Worm (Caenorhabditis elegans) whole organism, late embryonic: ENCODE data around the gene sri-34.
A peak's percentile ranks its signal among the peaks of the same experiment; 100 is the strongest.
"Not testable (repeated sequence)": the region's sequence is repeated elsewhere in the genome, so short reads cannot be mapped to it uniquely, and the experiment has no call there.

Experiments
- C08G9.2 ChIP-seq: sonication (generic microtip); optimal IDR thresholded peaks from 2 replicates; lab custom pipeline; 2016; ENCODE audit warnings: mild to moderate bottlenecking, missing genetic modification characterization, moderate library complexity, missing compliant biosample characterization
- K02D7.2 ChIP-seq: sonication (generic microtip); optimal IDR thresholded peaks from 2 replicates; lab custom pipeline; 2017; ENCODE audit warnings: mild to moderate bottlenecking, missing genetic modification characterization, missing compliant biosample characterization
- K09A11.1 ChIP-seq: sonication (generic microtip); optimal IDR thresholded peaks from 2 replicates; lab custom pipeline; 2017; ENCODE audit warnings: antibody characterized with exemption, mild to moderate bottlenecking, missing genetic modification characterization, missing compliant biosample characterization; ENCODE audit not compliant: insufficient read depth
- ahr-1 ChIP-seq: sonication (generic microtip); optimal IDR thresholded peaks from 2 replicates; lab custom pipeline; 2016; ENCODE audit warnings: missing genetic modification characterization, missing compliant biosample characterization
- ama-1 ChIP-seq: fragments of 150-350 bp; optimal IDR thresholded peaks from 2 replicates; lab custom pipeline; 2014
- ceh-14 ChIP-seq: sonication (generic microtip); optimal IDR thresholded peaks from 2 replicates; lab custom pipeline; 2016; ENCODE audit warnings: missing genotype, missing genetic modification characterization, missing compliant biosample characterization
- ceh-18 ChIP-seq: sonication (generic microtip); optimal IDR thresholded peaks from 2 replicates; lab custom pipeline; 2016; ENCODE audit warnings: missing genetic modification characterization, missing compliant biosample characterization
- ceh-19 ChIP-seq: fragments of 200-800 bp; sonication (Bioruptor generic); optimal IDR thresholded peaks from 2 replicates; lab custom pipeline; 2018; ENCODE audit warnings: mild to moderate bottlenecking, missing genetic modification characterization, missing compliant biosample characterization
- ceh-2 ChIP-seq: sonication (generic microtip); optimal IDR thresholded peaks from 2 replicates; lab custom pipeline; 2016; ENCODE audit warnings: missing genotype, missing genetic modification characterization, missing compliant biosample characterization
- ceh-24 ChIP-seq: sonication (generic microtip); optimal IDR thresholded peaks from 2 replicates; lab custom pipeline; 2016; ENCODE audit warnings: mild to moderate bottlenecking, missing genetic modification characterization, missing compliant biosample characterization
- ceh-48 ChIP-seq: sonication (generic microtip); optimal IDR thresholded peaks from 2 replicates; lab custom pipeline; 2016; ENCODE audit warnings: missing genetic modification characterization, inconsistent platforms, missing compliant biosample characterization
- ceh-9 ChIP-seq: sonication (generic microtip); optimal IDR thresholded peaks from 2 replicates; lab custom pipeline; 2016; ENCODE audit warnings: mild to moderate bottlenecking, missing genetic modification characterization, inconsistent platforms, missing compliant biosample characterization
- che-1 ChIP-seq: sonication (generic microtip); optimal IDR thresholded peaks from 2 replicates; lab custom pipeline; 2016; ENCODE audit warnings: mild to moderate bottlenecking, missing genetic modification characterization, missing compliant biosample characterization
- dve-1 ChIP-seq: sonication (generic microtip); optimal IDR thresholded peaks from 2 replicates; lab custom pipeline; 2017; ENCODE audit warnings: antibody characterized with exemption, mild to moderate bottlenecking, missing genetic modification characterization, missing compliant biosample characterization
- elt-2 ChIP-seq: sonication (generic microtip); optimal IDR thresholded peaks from 2 replicates; lab custom pipeline; 2016; ENCODE audit warnings: missing genetic modification reagents, missing genetic modification characterization, missing compliant biosample characterization
- elt-4 ChIP-seq: sonication (generic microtip); optimal IDR thresholded peaks from 2 replicates; lab custom pipeline; 2016; ENCODE audit warnings: missing genetic modification characterization, missing compliant biosample characterization
- eyg-1 ChIP-seq: sonication (generic microtip); optimal IDR thresholded peaks from 2 replicates; lab custom pipeline; 2016; ENCODE audit warnings: missing genotype, missing genetic modification characterization, missing compliant biosample characterization
- fkh-10 ChIP-seq: fragments of 150-350 bp; optimal IDR thresholded peaks from 2 replicates; lab custom pipeline; 2014; ENCODE audit warnings: missing biosample characterization, missing genetic modification reagents, missing genetic modification characterization
- fkh-6 ChIP-seq: sonication (generic microtip); optimal IDR thresholded peaks from 2 replicates; lab custom pipeline; 2016; ENCODE audit warnings: missing genetic modification characterization, missing compliant biosample characterization
- hlh-13 ChIP-seq: fragments of 200-800 bp; sonication (Bioruptor generic); optimal IDR thresholded peaks from 2 replicates; lab custom pipeline; 2018; ENCODE audit warnings: mild to moderate bottlenecking, missing genetic modification characterization, missing compliant biosample characterization
- hlh-30 ChIP-seq: sonication (generic microtip); optimal IDR thresholded peaks from 2 replicates; lab custom pipeline; 2017; ENCODE audit warnings: antibody characterized with exemption, missing genetic modification characterization, missing compliant biosample characterization; ENCODE audit not compliant: insufficient read depth
- hlh-8 ChIP-seq: sonication (generic microtip); optimal IDR thresholded peaks from 2 replicates; lab custom pipeline; 2016; ENCODE audit warnings: missing genotype, missing genetic modification characterization, missing compliant biosample characterization
- nfya-1 ChIP-seq: sonication (generic microtip); optimal IDR thresholded peaks from 2 replicates; lab custom pipeline; 2017; ENCODE audit warnings: missing genetic modification characterization, mild to moderate bottlenecking, missing compliant biosample characterization, antibody characterized with exemption, moderate library complexity
- nhr-232 ChIP-seq: sonication (generic microtip); optimal IDR thresholded peaks from 2 replicates; lab custom pipeline; 2016; ENCODE audit warnings: missing genetic modification characterization, missing compliant biosample characterization
- npax-4 ChIP-seq: sonication (generic microtip); optimal IDR thresholded peaks from 2 replicates; lab custom pipeline; 2016; ENCODE audit warnings: missing genetic modification characterization, missing compliant biosample characterization
- pag-3 ChIP-seq: sonication (generic microtip); optimal IDR thresholded peaks from 2 replicates; lab custom pipeline; 2016; ENCODE audit warnings: missing compliant biosample characterization, missing genetic modification characterization, borderline replicate concordance
- pha-4 ChIP-seq: fragments of 150-350 bp; optimal IDR thresholded peaks from 2 replicates; lab custom pipeline; 2018; ENCODE audit warnings: missing biosample characterization, missing genetic modification reagents, missing genetic modification characterization
- pqm-1 ChIP-seq: sonication (generic microtip); optimal IDR thresholded peaks from 2 replicates; lab custom pipeline; 2016; ENCODE audit warnings: missing genetic modification characterization, missing compliant biosample characterization
- pros-1 ChIP-seq: fragments of 150-350 bp; optimal IDR thresholded peaks from 2 replicates; lab custom pipeline; 2014; ENCODE audit warnings: missing biosample characterization, missing genetic modification reagents, missing genetic modification characterization
- ref-2 ChIP-seq: sonication (generic microtip); optimal IDR thresholded peaks from 2 replicates; lab custom pipeline; 2016; ENCODE audit warnings: missing genetic modification characterization, missing compliant biosample characterization
- rnt-1 ChIP-seq: sonication (generic microtip); optimal IDR thresholded peaks from 2 replicates; lab custom pipeline; 2016; ENCODE audit warnings: missing genetic modification characterization, missing compliant biosample characterization
- sdc-2 ChIP-seq: sonication (generic microtip); optimal IDR thresholded peaks from 2 replicates; lab custom pipeline; 2016; ENCODE audit warnings: missing genotype, missing genetic modification characterization, missing compliant biosample characterization
- sox-2 ChIP-seq: fragments of 200-800 bp; sonication (Bioruptor generic); IDR thresholded peaks from 2 replicates; pipeline ENCODE4 v1.3.6; 2022; ENCODE audit warnings: missing genetic modification reagents, missing genetic modification characterization, missing compliant biosample characterization
- sox-4 ChIP-seq: sonication (generic microtip); optimal IDR thresholded peaks from 2 replicates; lab custom pipeline; 2017; ENCODE audit warnings: mild to moderate bottlenecking, missing genetic modification characterization, inconsistent platforms, missing compliant biosample characterization
- tbx-7 ChIP-seq: sonication (generic microtip); optimal IDR thresholded peaks from 2 replicates; lab custom pipeline; 2016; ENCODE audit warnings: missing genotype, missing genetic modification characterization, missing compliant biosample characterization
- zip-5 ChIP-seq: sonication (generic microtip); optimal IDR thresholded peaks from 2 replicates; lab custom pipeline; 2016; ENCODE audit warnings: missing genetic modification characterization, missing compliant biosample characterization

sri-34 gene

ce11 chrII:3145842-3146241 is 13.0 kb downstream of the sri-34 start, which contains the start of gene T10D4.15:
Gene T10D4.15, plus strand, starts transcription at chrII:3146142.
- TF ChIP-seq ama-1 (lab: Kevin White, UChicago) (no peak), ceh-48 (tag; lab: Kevin White, UChicago) (no peak), npax-4 (tag; lab: Kevin White, UChicago) (no peak), pqm-1 (no peak), fkh-10 (no peak), C08G9.2 (tag; lab: Kevin White, UChicago) (no peak), rnt-1 (no peak), zip-5 (tag; lab: Kevin White, UChicago) (no peak), ceh-2 (tag; lab: Kevin White, UChicago) (no peak), nfya-1 (tag; lab: Kevin White, UChicago) (no peak), eyg-1 (tag; lab: Kevin White, UChicago) (no peak), ahr-1 (tag; lab: Kevin White, UChicago) (no peak), hlh-30 (tag; lab: Kevin White, UChicago) (no peak), pag-3 (tag; lab: Kevin White, UChicago) (no peak)

DNA sequence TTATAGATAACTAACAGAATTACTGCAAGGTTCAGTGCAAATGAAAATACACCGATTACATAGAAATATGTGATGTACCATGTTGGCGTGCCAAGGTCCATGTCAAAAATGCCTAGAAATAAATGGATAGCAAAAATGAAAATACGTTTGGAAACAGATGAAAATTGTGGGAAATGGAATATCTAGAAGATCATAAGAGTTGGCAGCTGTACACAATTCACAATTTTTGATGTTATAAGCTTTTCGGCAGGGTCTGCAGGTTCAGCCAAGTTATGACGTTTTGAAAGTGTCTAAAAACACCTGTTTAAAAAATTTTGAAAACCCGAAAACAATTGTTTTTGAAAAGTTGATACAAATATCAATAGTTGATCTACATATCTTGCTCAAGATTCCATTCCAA is 14.3 kb downstream of the sri-34 start, which contains the start of gene sri-43:
TSS of gene sri-43 (minus strand) at position 101 of the 400 bp plus-strand sequence.
- TF ChIP-seq nhr-232, eyg-1, ceh-2 (tag; lab: Kevin White, UChicago): not testable (repeated sequence)

ce11 chrII:3142855-3143254 is 16.0 kb downstream of the sri-34 start, which contains the start of gene sri-42:
Gene sri-42, minus strand, starts transcription at chrII:3142955.
- not testable (repeated sequence) for TF ChIP-seq K02D7.2, elt-2, sdc-2 (tag; lab: Kevin White, UChicago)

ce11 chrII:3137804-3138203 is 21.1 kb downstream of the sri-34 start, which contains the start of gene sri-54:
Gene sri-54, minus strand, starts transcription at chrII:3137904.
- TF ChIP-seq fkh-6 (tag; lab: Kevin White, UChicago) (no peak), ceh-19 (GFP tag; lab: Kevin White, UChicago) (no peak), hlh-13 (GFP tag; lab: Kevin White, UChicago) (no peak), elt-4 (tag; lab: Kevin White, UChicago) (no peak), fkh-10 (no peak), K09A11.1 (tag; lab: Kevin White, UChicago) (no peak), che-1 (tag; lab: Kevin White, UChicago) (no peak), ceh-14 (tag; lab: Kevin White, UChicago) (no peak), ceh-24 (tag; lab: Kevin White, UChicago) (no peak), ceh-9 (tag; lab: Kevin White, UChicago) (no peak), npax-4 (tag; lab: Kevin White, UChicago) (no peak), sox-2 (GFP tag; lab: Robert Waterston, UW) (no peak), ref-2 (tag; lab: Kevin White, UChicago) (no peak), ceh-2 (tag; lab: Kevin White, UChicago) (no peak), pros-1 (tag; lab: Kevin White, UChicago) (no peak), ahr-1 (tag; lab: Kevin White, UChicago) (no peak), K02D7.2 (tag; lab: Kevin White, UChicago) (no peak), sox-4 (tag; lab: Kevin White, UChicago) (no peak)

DNA sequence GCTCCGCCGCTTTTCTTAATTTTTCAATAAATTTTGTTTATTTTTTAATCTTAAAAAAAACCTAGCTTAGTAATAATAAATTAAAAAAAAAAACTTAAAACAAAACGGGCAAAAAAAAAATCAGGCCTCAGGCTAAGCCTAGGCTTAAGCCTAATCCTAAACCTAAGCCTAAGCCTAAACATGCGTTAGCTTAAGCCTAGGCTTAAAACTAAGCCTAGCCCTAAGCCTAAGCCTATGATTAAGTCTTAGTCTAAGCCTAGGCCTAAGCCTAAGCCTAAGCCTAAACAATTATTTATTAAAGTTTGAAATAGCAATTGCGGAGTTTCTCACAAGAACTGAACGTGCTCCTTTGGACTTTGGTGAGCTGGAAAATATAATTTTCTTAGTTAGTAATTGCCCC is 23.6 kb downstream of the sri-34 start:
- TF ChIP-seq ceh-18 (tag; lab: Kevin White, UChicago), result no peak
- TF ChIP-seq pha-4 (tag; lab: Kevin White, UChicago), result no peak
- TF ChIP-seq hlh-8 (tag; lab: Kevin White, UChicago), result no peak
- no peak for TF ChIP-seq tbx-7 (tag; lab: Kevin White, UChicago)
- peak; percentile 63 for TF ChIP-seq dve-1 (tag; lab: Kevin White, UChicago)
